Worm (Caenorhabditis elegans) whole organism, late embryonic: Measurements from ENCODE around the gene srh-219.
A peak's percentile ranks its signal among the peaks of the same experiment; 100 is the strongest.

Experiments
- C08G9.2 ChIP-seq: sonication (generic microtip); optimal IDR thresholded peaks from 2 replicates; lab custom pipeline; 2016; ENCODE audit warnings: mild to moderate bottlenecking, missing genetic modification characterization, moderate library complexity, missing compliant biosample characterization
- C38D4.7 ChIP-seq: fragments of 200-800 bp; sonication (Bioruptor generic); optimal IDR thresholded peaks from 2 replicates; lab custom pipeline; 2018; ENCODE audit warnings: mild to moderate bottlenecking, missing genetic modification characterization, moderate library complexity, missing compliant biosample characterization
- F13H6.1 ChIP-seq: sonication (generic microtip); optimal IDR thresholded peaks from 2 replicates; lab custom pipeline; 2016; ENCODE audit warnings: missing genetic modification characterization, missing compliant biosample characterization
- K02D7.2 ChIP-seq: sonication (generic microtip); optimal IDR thresholded peaks from 2 replicates; lab custom pipeline; 2017; ENCODE audit warnings: mild to moderate bottlenecking, missing genetic modification characterization, missing compliant biosample characterization
- K09A11.1 ChIP-seq: sonication (generic microtip); optimal IDR thresholded peaks from 2 replicates; lab custom pipeline; 2017; ENCODE audit warnings: antibody characterized with exemption, mild to moderate bottlenecking, missing genetic modification characterization, missing compliant biosample characterization; ENCODE audit not compliant: insufficient read depth
- T23F11.4 ChIP-seq: fragments of 200-800 bp; sonication (Bioruptor generic); optimal IDR thresholded peaks from 2 replicates; lab custom pipeline; 2018; ENCODE audit warnings: mild to moderate bottlenecking, missing genetic modification characterization, missing compliant biosample characterization
- Y22D7AL.16 ChIP-seq: sonication (generic microtip); optimal IDR thresholded peaks from 2 replicates; lab custom pipeline; 2016; ENCODE audit warnings: missing genetic modification characterization, missing compliant biosample characterization
- ahr-1 ChIP-seq: sonication (generic microtip); optimal IDR thresholded peaks from 2 replicates; lab custom pipeline; 2016; ENCODE audit warnings: missing genetic modification characterization, missing compliant biosample characterization
- ama-1 ChIP-seq: fragments of 150-350 bp; optimal IDR thresholded peaks from 2 replicates; lab custom pipeline; 2014
- ceh-18 ChIP-seq: sonication (generic microtip); optimal IDR thresholded peaks from 2 replicates; lab custom pipeline; 2016; ENCODE audit warnings: missing genetic modification characterization, missing compliant biosample characterization
- ceh-19 ChIP-seq: fragments of 200-800 bp; sonication (Bioruptor generic); optimal IDR thresholded peaks from 2 replicates; lab custom pipeline; 2018; ENCODE audit warnings: mild to moderate bottlenecking, missing genetic modification characterization, missing compliant biosample characterization
- ceh-2 ChIP-seq: sonication (generic microtip); optimal IDR thresholded peaks from 2 replicates; lab custom pipeline; 2016; ENCODE audit warnings: missing genotype, missing genetic modification characterization, missing compliant biosample characterization
- ceh-24 ChIP-seq: sonication (generic microtip); optimal IDR thresholded peaks from 2 replicates; lab custom pipeline; 2016; ENCODE audit warnings: mild to moderate bottlenecking, missing genetic modification characterization, missing compliant biosample characterization
- ceh-30 ChIP-seq: fragments of 150-350 bp; optimal IDR thresholded peaks from 2 replicates; lab custom pipeline; 2014; ENCODE audit warnings: missing biosample characterization, missing genetic modification characterization
- ceh-48 ChIP-seq: sonication (generic microtip); optimal IDR thresholded peaks from 2 replicates; lab custom pipeline; 2016; ENCODE audit warnings: missing genetic modification characterization, inconsistent platforms, missing compliant biosample characterization
- ceh-6 ChIP-seq: fragments of 200-800 bp; sonication (Bioruptor generic); optimal IDR thresholded peaks from 2 replicates; lab custom pipeline; 2018; ENCODE audit warnings: mild to moderate bottlenecking, missing genetic modification characterization, missing compliant biosample characterization
- che-1 ChIP-seq: sonication (generic microtip); optimal IDR thresholded peaks from 2 replicates; lab custom pipeline; 2016; ENCODE audit warnings: mild to moderate bottlenecking, missing genetic modification characterization, missing compliant biosample characterization
- dmd-4 ChIP-seq: sonication (generic microtip); optimal IDR thresholded peaks from 2 replicates; lab custom pipeline; 2016; ENCODE audit warnings: borderline replicate concordance, missing genetic modification characterization, missing compliant biosample characterization
- dve-1 ChIP-seq: sonication (generic microtip); optimal IDR thresholded peaks from 2 replicates; lab custom pipeline; 2017; ENCODE audit warnings: antibody characterized with exemption, mild to moderate bottlenecking, missing genetic modification characterization, missing compliant biosample characterization
- elt-2 ChIP-seq: sonication (generic microtip); optimal IDR thresholded peaks from 2 replicates; lab custom pipeline; 2016; ENCODE audit warnings: missing genetic modification reagents, missing genetic modification characterization, missing compliant biosample characterization
- elt-4 ChIP-seq: sonication (generic microtip); optimal IDR thresholded peaks from 2 replicates; lab custom pipeline; 2016; ENCODE audit warnings: missing genetic modification characterization, missing compliant biosample characterization
- ets-4 ChIP-seq: sonication (generic microtip); optimal IDR thresholded peaks from 2 replicates; lab custom pipeline; 2016; ENCODE audit warnings: missing genetic modification characterization, missing compliant biosample characterization
- eyg-1 ChIP-seq: sonication (generic microtip); optimal IDR thresholded peaks from 2 replicates; lab custom pipeline; 2016; ENCODE audit warnings: missing genotype, missing genetic modification characterization, missing compliant biosample characterization
- fkh-10 ChIP-seq: fragments of 150-350 bp; optimal IDR thresholded peaks from 2 replicates; lab custom pipeline; 2014; ENCODE audit warnings: missing biosample characterization, missing genetic modification reagents, missing genetic modification characterization
- fkh-6 ChIP-seq: sonication (generic microtip); optimal IDR thresholded peaks from 2 replicates; lab custom pipeline; 2016; ENCODE audit warnings: missing genetic modification characterization, missing compliant biosample characterization
- gmeb-2 ChIP-seq: sonication (generic microtip); optimal IDR thresholded peaks from 2 replicates; lab custom pipeline; 2016; ENCODE audit warnings: missing genetic modification characterization, inconsistent platforms, missing compliant biosample characterization
- hlh-15 ChIP-seq: sonication (generic microtip); optimal IDR thresholded peaks from 2 replicates; lab custom pipeline; 2016; ENCODE audit warnings: missing genetic modification characterization, missing compliant biosample characterization
- hlh-6 ChIP-seq: sonication (generic microtip); optimal IDR thresholded peaks from 2 replicates; lab custom pipeline; 2016; ENCODE audit warnings: missing genotype, missing genetic modification characterization, missing compliant biosample characterization
- hlh-8 ChIP-seq: sonication (generic microtip); optimal IDR thresholded peaks from 2 replicates; lab custom pipeline; 2016; ENCODE audit warnings: missing genotype, missing genetic modification characterization, missing compliant biosample characterization
- lim-6 ChIP-seq: sonication (generic microtip); optimal IDR thresholded peaks from 2 replicates; lab custom pipeline; 2016; ENCODE audit warnings: missing genetic modification characterization, missing compliant biosample characterization
- madf-2 ChIP-seq: sonication (generic microtip); optimal IDR thresholded peaks from 2 replicates; lab custom pipeline; 2017; ENCODE audit warnings: missing genetic modification characterization, missing compliant biosample characterization
- mec-3 ChIP-seq: sonication (generic microtip); optimal IDR thresholded peaks from 2 replicates; lab custom pipeline; 2016; ENCODE audit warnings: borderline replicate concordance, missing genetic modification characterization, missing compliant biosample characterization
- nfya-1 ChIP-seq: sonication (generic microtip); optimal IDR thresholded peaks from 2 replicates; lab custom pipeline; 2017; ENCODE audit warnings: missing genetic modification characterization, mild to moderate bottlenecking, missing compliant biosample characterization, antibody characterized with exemption, moderate library complexity
- nhr-232 ChIP-seq: sonication (generic microtip); optimal IDR thresholded peaks from 2 replicates; lab custom pipeline; 2016; ENCODE audit warnings: missing genetic modification characterization, missing compliant biosample characterization
- odd-2 ChIP-seq: sonication (generic microtip); optimal IDR thresholded peaks from 2 replicates; lab custom pipeline; 2017; ENCODE audit warnings: antibody characterized with exemption, mild to moderate bottlenecking, missing genetic modification characterization, missing compliant biosample characterization
- pag-3 ChIP-seq: sonication (generic microtip); optimal IDR thresholded peaks from 2 replicates; lab custom pipeline; 2016; ENCODE audit warnings: missing compliant biosample characterization, missing genetic modification characterization, borderline replicate concordance
- pat-9 ChIP-seq: fragments of 200-800 bp; sonication (Bioruptor generic); optimal IDR thresholded peaks from 2 replicates; lab custom pipeline; 2018; ENCODE audit warnings: mild to moderate bottlenecking, missing genetic modification characterization, moderate library complexity, missing compliant biosample characterization
- pha-4 ChIP-seq: fragments of 150-350 bp; optimal IDR thresholded peaks from 2 replicates; lab custom pipeline; 2018; ENCODE audit warnings: missing biosample characterization, missing genetic modification reagents, missing genetic modification characterization
- ref-2 ChIP-seq: sonication (generic microtip); optimal IDR thresholded peaks from 2 replicates; lab custom pipeline; 2016; ENCODE audit warnings: missing genetic modification characterization, missing compliant biosample characterization
- rnt-1 ChIP-seq: sonication (generic microtip); optimal IDR thresholded peaks from 2 replicates; lab custom pipeline; 2016; ENCODE audit warnings: missing genetic modification characterization, missing compliant biosample characterization
- sdc-2 ChIP-seq: sonication (generic microtip); optimal IDR thresholded peaks from 2 replicates; lab custom pipeline; 2016; ENCODE audit warnings: missing genotype, missing genetic modification characterization, missing compliant biosample characterization
- sox-2 ChIP-seq: fragments of 200-800 bp; sonication (Bioruptor generic); IDR thresholded peaks from 2 replicates; pipeline ENCODE4 v1.3.6; 2022; ENCODE audit warnings: missing genetic modification reagents, missing genetic modification characterization, missing compliant biosample characterization
- sox-4 ChIP-seq: sonication (generic microtip); optimal IDR thresholded peaks from 2 replicates; lab custom pipeline; 2017; ENCODE audit warnings: mild to moderate bottlenecking, missing genetic modification characterization, inconsistent platforms, missing compliant biosample characterization
- syd-9 ChIP-seq: sonication (generic microtip); optimal IDR thresholded peaks from 2 replicates; lab custom pipeline; 2016; ENCODE audit warnings: mild to moderate bottlenecking, missing genetic modification characterization, moderate library complexity, missing compliant biosample characterization
- tbx-2 ChIP-seq: sonication (generic microtip); optimal IDR thresholded peaks from 2 replicates; lab custom pipeline; 2016; ENCODE audit warnings: missing genetic modification characterization, missing compliant biosample characterization
- tbx-7 ChIP-seq: sonication (generic microtip); optimal IDR thresholded peaks from 2 replicates; lab custom pipeline; 2016; ENCODE audit warnings: missing genotype, missing genetic modification characterization, missing compliant biosample characterization
- unc-3 ChIP-seq, 2 experiments: fragments of 200-800 bp in 1 of 2; sonication (Bioruptor generic) in 1 of 2; sonication (generic microtip) in 1 of 2; conservative IDR thresholded peaks in 1 of 2; optimal IDR thresholded peaks in 1 of 2; 2 replicates each; pipeline versions ENCODE4 v1.3.6 to Lab custom; 2016 to 2022; ENCODE audit warnings: missing compliant biosample characterization in 2 of 2, missing genetic modification characterization in 2 of 2, missing genetic modification reagents in 1 of 2
- unc-86 ChIP-seq: sonication (generic microtip); optimal IDR thresholded peaks from 2 replicates; lab custom pipeline; 2016; ENCODE audit warnings: missing genetic modification characterization, missing compliant biosample characterization
- zip-5 ChIP-seq: sonication (generic microtip); optimal IDR thresholded peaks from 2 replicates; lab custom pipeline; 2016; ENCODE audit warnings: missing genetic modification characterization, missing compliant biosample characterization

The srh-219 gene

DNA sequence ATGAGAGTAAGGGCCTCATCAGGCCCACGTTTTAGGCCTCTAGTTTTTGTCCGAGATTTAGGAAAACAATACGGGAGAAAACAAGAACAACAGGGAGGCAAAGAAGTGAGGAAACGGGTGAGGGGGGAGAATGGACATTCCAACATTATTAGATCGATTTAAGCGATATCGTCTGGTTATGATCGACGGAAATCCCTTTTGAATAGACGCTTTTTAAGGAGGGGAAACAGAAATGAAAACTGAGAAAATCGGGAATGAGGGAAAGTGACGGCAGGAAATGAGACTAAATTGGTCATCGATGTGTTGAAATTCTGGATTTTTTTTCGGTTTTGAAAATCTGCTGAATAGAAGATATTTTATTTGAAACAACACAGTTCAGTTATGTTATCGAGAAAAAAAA, 30.9 kb upstream of the srh-219 start, which contains the start of gene rocf-1 (continued):
- TF ChIP-seq K02D7.2 (tag; lab: Kevin White, UChicago) = no peak
- TF ChIP-seq, all 69 proteins: peak for 0

DNA sequence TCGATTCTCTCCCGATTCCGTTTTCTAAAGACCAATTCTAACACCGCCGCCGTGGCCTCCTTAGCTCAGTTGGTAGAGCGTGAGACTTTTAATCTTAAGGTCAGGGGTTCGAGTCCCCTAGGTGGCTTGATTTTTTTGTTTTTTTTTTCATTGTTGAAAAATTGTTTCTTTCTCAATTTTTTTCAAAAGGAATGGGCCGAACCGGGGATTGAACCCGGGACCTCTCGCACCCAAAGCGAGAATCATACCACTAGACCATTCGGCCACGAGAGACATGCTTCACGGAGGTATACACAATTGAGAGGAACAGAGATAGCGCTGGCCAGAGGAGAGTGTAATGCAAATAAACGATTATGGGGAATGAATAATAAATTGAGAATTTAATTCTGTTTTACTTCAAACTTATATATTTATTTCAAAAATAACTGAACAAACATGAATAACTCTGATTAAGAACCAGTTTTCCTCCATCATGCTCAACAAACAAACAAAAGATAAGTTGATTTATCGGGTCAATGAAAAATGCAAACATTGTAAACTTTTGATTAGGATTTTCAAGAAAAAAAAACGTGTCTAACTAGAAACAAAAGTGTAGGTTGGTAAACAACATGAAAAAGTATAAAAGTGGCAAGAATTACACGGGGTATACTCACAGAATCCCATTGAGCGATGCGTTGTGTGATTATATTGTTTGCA, 30.1 kb upstream of the srh-219 start, which contains the start of gene pqn-71:
Gene pqn-71 (plus strand): TSS at position 646 of the 696 bp plus-strand sequence.
- TF ChIP-seq ref-2 (tag; lab: Kevin White, UChicago) (peak; percentile 79), C38D4.7 (peak; percentile 72), eyg-1 (tag; lab: Kevin White, UChicago) (peak; percentile 47), sox-2 (GFP tag; lab: Robert Waterston, UW) (peak; percentile 72), lim-6 (tag; lab: Kevin White, UChicago) (peak; percentile 72), pha-4 (tag; lab: Kevin White, UChicago) (no peak), dve-1 (tag; lab: Kevin White, UChicago) (peak; percentile 83), Y22D7AL.16 (tag; lab: Kevin White, UChicago) (peak; percentile 86), sox-4 (tag; lab: Kevin White, UChicago) (peak; percentile 77), nhr-232 (tag; lab: Kevin White, UChicago) (peak; percentile 79), ceh-2 (peak; percentile 64), rnt-1 (tag; lab: Kevin White, UChicago) (peak; percentile 81), fkh-10 (no peak), nfya-1 (tag; lab: Kevin White, UChicago) (peak; percentile 77), pat-9 (tag; lab: Kevin White, UChicago) (peak; percentile 87), ama-1 (lab: Kevin White, UChicago) (no peak), ceh-48 (tag; lab: Kevin White, UChicago) (peak; percentile 53), ahr-1 (tag; lab: Kevin White, UChicago) (peak; percentile 40), ets-4 (tag; lab: Kevin White, UChicago) (peak; percentile 34), dmd-4 (peak; percentile 93), F13H6.1 (tag; lab: Kevin White, UChicago) (peak; percentile 76), che-1 (peak; percentile 80), hlh-6 (tag; lab: Kevin White, UChicago) (peak; percentile 86), unc-86 (peak; percentile 83), ceh-24 (tag; lab: Kevin White, UChicago) (peak; percentile 66), C08G9.2 (tag; lab: Kevin White, UChicago) (peak; percentile 79), ceh-6 (GFP tag; lab: Kevin White, UChicago) (peak; percentile 79), madf-2 (tag; lab: Kevin White, UChicago) (peak; percentile 90), syd-9 (tag; lab: Kevin White, UChicago) (peak; percentile 84), zip-5 (tag; lab: Kevin White, UChicago) (peak; percentile 50), elt-2 (tag; lab: Kevin White, UChicago) (peak; percentile 91), ceh-19 (GFP tag; lab: Kevin White, UChicago) (peak; percentile 84), tbx-2 (tag; lab: Kevin White, UChicago) (peak; percentile 82), K09A11.1 (tag; lab: Kevin White, UChicago) (peak; percentile 73), T23F11.4 (GFP tag; lab: Kevin White, UChicago) (peak; percentile 79), gmeb-2 (tag; lab: Kevin White, UChicago) (peak; percentile 86), sdc-2 (tag; lab: Kevin White, UChicago) (peak; percentile 80), elt-4 (no peak), ceh-18 (tag; lab: Kevin White, UChicago) (peak; percentile 72), ceh-30 (tag; lab: Kevin White, UChicago) (peak; percentile 60), tbx-7 (tag; lab: Kevin White, UChicago) (peak; percentile 61), pag-3 (tag; lab: Kevin White, UChicago) (peak; percentile 30), unc-3 (GFP tag; conservative IDR thresholded peaks at IDR 0.05; lab: Robert Waterston, UW) (peak; percentile 75), unc-3 (tag; optimal IDR thresholded peaks at IDR 0.05; lab: Kevin White, UChicago) (peak; percentile 88), hlh-8 (tag; lab: Kevin White, UChicago) (peak; percentile 39), fkh-6 (tag; lab: Kevin White, UChicago) (peak; percentile 83), odd-2 (no peak), mec-3 (tag; lab: Kevin White, UChicago) (no peak), hlh-15 (tag; lab: Kevin White, UChicago) (peak; percentile 69)
